Worm (Caenorhabditis elegans): ENCODE results near the gene T12B3.3.

T12B3.3 gene

DNA sequence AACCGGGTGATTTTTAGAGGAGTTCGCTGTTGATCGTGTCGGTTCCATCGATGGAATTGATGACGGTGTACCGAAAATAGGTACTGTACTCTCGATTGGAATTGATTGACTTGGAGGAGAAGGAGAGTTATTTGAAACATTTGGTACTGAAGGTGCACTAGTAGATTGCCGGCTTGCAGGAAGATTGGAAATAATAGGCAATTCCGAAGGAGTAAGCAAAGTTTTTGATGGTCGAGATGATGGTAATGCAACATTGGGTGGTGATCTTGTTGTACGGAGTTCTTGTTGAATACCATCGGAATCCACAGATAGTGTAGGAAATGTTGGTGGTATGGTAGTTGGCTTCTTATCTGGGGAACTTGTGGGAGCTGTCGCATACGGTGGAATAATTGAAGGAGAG is 35.9 kb upstream of the T12B3.3 start:
- TF ChIP-seq akir-1 (GFP tag; optimal IDR thresholded peaks at IDR 0.05) (no peak), lin-35 (GFP tag; optimal IDR thresholded peaks at IDR 0.05) (no peak), aptf-2 (GFP tag; conservative IDR thresholded peaks at IDR 0.05) (no peak), F49E8.2 (tag; optimal IDR thresholded peaks at IDR 0.05; ENCODE audit: insufficient read depth) (no peak), snpc-1.3 (tag; optimal IDR thresholded peaks at IDR 0.05; ENCODE audit: insufficient read depth) (no peak), fkh-3 (tag; optimal IDR thresholded peaks at IDR 0.05) (no peak), Y53G8AR.9 (GFP tag; conservative IDR thresholded peaks at IDR 0.05) (no peak), let-607 (tag; optimal IDR thresholded peaks at IDR 0.05) (no peak), sea-2 (GFP tag; IDR thresholded peaks at IDR 0.05) (no peak), let-526 (GFP tag; IDR thresholded peaks at IDR 0.05) (no peak), snpc-1.1 (tag; optimal IDR thresholded peaks at IDR 0.05; ENCODE audit: insufficient read depth) (no peak), mel-28 (tag; optimal IDR thresholded peaks at IDR 0.05; ENCODE audit: borderline replicate concordance) (no peak), attf-5 (GFP tag; optimal IDR thresholded peaks at IDR 0.05) (no peak), atf-7 (tag; optimal IDR thresholded peaks at IDR 0.05) (no peak), ceh-58 (GFP tag; IDR thresholded peaks at IDR 0.05) (no peak), cebp-2 (GFP tag; IDR thresholded peaks at IDR 0.05) (no peak), C06A6.2 (GFP tag; conservative IDR thresholded peaks at IDR 0.05) (no peak), unc-62 (GFP tag; optimal IDR thresholded peaks at IDR 0.05) (no peak), Y95B8A.8 (GFP tag; IDR thresholded peaks at IDR 0.05) (no peak), dox-1 (GFP tag; IDR thresholded peaks at IDR 0.05) (no peak)

DNA sequence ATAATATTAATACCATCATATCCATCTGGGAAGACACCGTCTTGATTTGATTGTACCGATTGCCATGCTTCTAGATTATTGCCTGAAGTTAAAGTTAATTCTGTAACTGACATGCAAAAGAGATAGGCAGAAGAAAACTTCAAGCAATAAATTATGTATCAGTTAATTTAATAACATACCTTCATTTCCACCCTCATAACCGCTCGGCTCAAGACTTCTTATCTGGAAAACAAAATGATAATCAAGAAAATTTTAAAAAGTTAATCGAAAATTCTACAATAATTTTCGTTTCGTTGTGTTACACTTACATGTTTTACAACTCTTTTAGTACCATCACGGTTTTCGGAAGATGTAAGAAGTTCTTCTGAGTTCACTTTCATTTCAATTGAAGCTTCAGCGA is 32.8 kb upstream of the T12B3.3 start:
- no peak for TF ChIP-seq bed-2 (GFP tag; IDR thresholded peaks at IDR 0.05)
- TF ChIP-seq lin-26 (GFP tag; IDR thresholded peaks at IDR 0.05): no peak
- TF ChIP-seq snpc-1.3 (tag; optimal IDR thresholded peaks at IDR 0.05; ENCODE audit: insufficient read depth): no peak
- no peak for TF ChIP-seq F39B2.1 (GFP tag; IDR thresholded peaks at IDR 0.05)
- no peak for TF ChIP-seq rec-8 (tag; optimal IDR thresholded peaks at IDR 0.05)
- TF ChIP-seq madf-8 (GFP tag; conservative IDR thresholded peaks at IDR 0.05): no peak
- no peak for TF ChIP-seq cebp-1 (GFP tag; IDR thresholded peaks at IDR 0.05)
- TF ChIP-seq cebp-1 (tag; optimal IDR thresholded peaks at IDR 0.05): no peak
- no peak for TF ChIP-seq F33H1.4 (GFP tag; IDR thresholded peaks at IDR 0.05)
- no peak for TF ChIP-seq K11D2.4 (GFP tag; IDR thresholded peaks at IDR 0.05)
- no peak for TF ChIP-seq aptf-3 (GFP tag; IDR thresholded peaks at IDR 0.05)
- TF ChIP-seq ets-4 (GFP tag; optimal IDR thresholded peaks at IDR 0.05): no peak
- no peak for TF ChIP-seq lir-1 (GFP tag; conservative IDR thresholded peaks at IDR 0.05)
- TF ChIP-seq attf-3 (GFP tag; conservative IDR thresholded peaks at IDR 0.05): no peak
- TF ChIP-seq zfh-2 (GFP tag; conservative IDR thresholded peaks at IDR 0.05): no peak
- TF ChIP-seq ZK185.1 (tag; optimal IDR thresholded peaks at IDR 0.05; ENCODE audit: poor library complexity, severe bottlenecking): no peak
- TF ChIP-seq ceh-79 (tag; optimal IDR thresholded peaks at IDR 0.05): no peak
- no peak for TF ChIP-seq B0336.3 (GFP tag; IDR thresholded peaks at IDR 0.05)

DNA sequence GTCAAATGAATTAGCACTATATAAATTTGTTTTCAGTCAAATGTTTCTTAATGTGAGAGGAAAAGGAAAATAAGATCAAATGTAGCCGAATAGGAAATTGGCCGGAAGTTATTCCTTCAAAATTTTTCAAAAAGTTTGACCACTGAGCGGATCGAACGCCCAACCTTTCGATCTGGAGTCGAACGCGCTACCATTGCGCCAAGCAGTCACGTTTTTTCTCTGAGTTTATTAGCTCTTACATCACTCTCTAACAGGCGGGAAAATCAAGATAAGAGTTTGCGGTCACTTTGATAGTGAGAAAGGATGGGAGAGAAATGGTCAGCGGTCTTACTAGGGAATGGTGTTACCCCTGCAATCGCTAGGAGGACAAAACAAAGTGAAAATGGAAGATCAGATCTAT is 30.9 kb upstream of the T12B3.3 start:
- TF ChIP-seq let-526 (GFP tag; IDR thresholded peaks at IDR 0.05): no peak
- peak; percentile 57; the same call in 1 of the 2 replicates for TF ChIP-seq nfyb-1 (GFP tag; IDR thresholded peaks at IDR 0.05)
- TF ChIP-seq attf-6 (GFP tag; IDR thresholded peaks at IDR 0.05): 0 out of 2 replicates have a peak, but pooled peaks have one; percentile 35
- TF ChIP-seq snpc-1.1 (tag; optimal IDR thresholded peaks at IDR 0.05; ENCODE audit: insufficient read depth): no peak
- TF ChIP-seq lin-54 (GFP tag; optimal IDR thresholded peaks at IDR 0.05): peak; percentile 28
- TF ChIP-seq F23B12.7 (tag; optimal IDR thresholded peaks at IDR 0.05; ENCODE audit: insufficient read depth): no peak
- TF ChIP-seq chd-7 (tag; optimal IDR thresholded peaks at IDR 0.05): peak; percentile 27
- peak; percentile 48; the same call in 1 of the 2 replicates for TF ChIP-seq D2030.7 (GFP tag; IDR thresholded peaks at IDR 0.05)
- no peak for TF ChIP-seq mes-4 (tag; optimal IDR thresholded peaks at IDR 0.05)
- TF ChIP-seq snpc-4 (GFP tag; optimal IDR thresholded peaks at IDR 0.05): peak; percentile 52
- TF ChIP-seq snpc-4 (tag; optimal IDR thresholded peaks at IDR 0.05): peak in 1 of 4 experiments; percentile 70
- no peak for TF ChIP-seq hrde-1 (tag; optimal IDR thresholded peaks at IDR 0.05; ENCODE audit: borderline replicate concordance)
- no peak for TF ChIP-seq aptf-3 (GFP tag; IDR thresholded peaks at IDR 0.05)
- peak; percentile 14 for TF ChIP-seq attf-5 (GFP tag; optimal IDR thresholded peaks at IDR 0.05)

Data from whole organism, young adult.